2 fruit fly cellular contexts compared by ENCODE assay signal in genomic region chrX:4938986-4939385, dm6.
TF ChIP-seq lines count a peak whose summit lies in the region.

TSS of gene Ptp4E (plus strand) at chrX:4939128.

TF ChIP-seq in whole organism, embryonic, 481 proteins besides CTCF, POLR2A, EP300 and RAD21 (continued from another document and continues in another):
- no peak for TF ChIP-seq Nf-YB (GFP tag; optimal IDR thresholded peaks at IDR 0.05; lab: Kevin White, UChicago)
- no peak for TF ChIP-seq caup (GFP tag; optimal IDR thresholded peaks at IDR 0.05; lab: Kevin White, UChicago; ENCODE audit: severe bottlenecking)
- no peak for TF ChIP-seq Hey (tag; optimal IDR thresholded peaks at IDR 0.05; lab: Kevin White, UChicago)
- no peak for TF ChIP-seq CG8944 (GFP tag; optimal IDR thresholded peaks at IDR 0.05; lab: Kevin White, UChicago)
- no peak for TF ChIP-seq da (GFP tag; optimal IDR thresholded peaks at IDR 0.05; lab: Kevin White, UChicago)
- no peak for TF ChIP-seq wor (GFP tag; IDR thresholded peaks at IDR 0.05; lab: Robert Waterston, UW)
- no peak for TF ChIP-seq slou (GFP tag; optimal IDR thresholded peaks at IDR 0.05; lab: Kevin White, UChicago)
- no peak for TF ChIP-seq Ada2b (GFP tag; IDR thresholded peaks at IDR 0.05; lab: Robert Waterston, UW)
- TF ChIP-seq kay (GFP tag; optimal IDR thresholded peaks at IDR 0.05; lab: Kevin White, UChicago), result no peak
- TF ChIP-seq tup (GFP tag; optimal IDR thresholded peaks at IDR 0.05; lab: Kevin White, UChicago), result no peak
- no peak for TF ChIP-seq CG32772 (GFP tag; IDR thresholded peaks at IDR 0.05; lab: Robert Waterston, UW)
- no peak for TF ChIP-seq lola (GFP tag; optimal IDR thresholded peaks at IDR 0.05; lab: Kevin White, UChicago)
- 0 out of 3 replicates have a peak, but pooled peaks have one; percentile 14 for TF ChIP-seq Opbp (GFP tag; IDR thresholded peaks at IDR 0.05; lab: Robert Waterston, UW; ENCODE audit: partially characterized antibody)
- TF ChIP-seq CG12769 (tag; optimal IDR thresholded peaks at IDR 0.05; lab: Kevin White, UChicago), result no peak
- TF ChIP-seq Dref (GFP tag; IDR thresholded peaks at IDR 0.05; lab: Robert Waterston, UW), result peak; percentile 28; the same call in 1 of the 2 replicates
- TF ChIP-seq CG14050 (GFP tag; IDR thresholded peaks at IDR 0.05; lab: Robert Waterston, UW), result no peak
- TF ChIP-seq fd3F (GFP tag; optimal IDR thresholded peaks at IDR 0.05; lab: Kevin White, UChicago), result no peak
- TF ChIP-seq yki (optimal IDR thresholded peaks at IDR 0.05; lab: Kevin White, UChicago), result no peak
- TF ChIP-seq E2f2 (GFP tag; IDR thresholded peaks at IDR 0.05; lab: Robert Waterston, UW), result peak; percentile 43
- no peak for TF ChIP-seq CG10979 (tag; optimal IDR thresholded peaks at IDR 0.05; lab: Kevin White, UChicago)
- no peak for TF ChIP-seq her (GFP tag; optimal IDR thresholded peaks at IDR 0.05; lab: Kevin White, UChicago)
- no peak for TF ChIP-seq Hsf (GFP tag; optimal IDR thresholded peaks at IDR 0.05; lab: Kevin White, UChicago)
- no peak for TF ChIP-seq CG14710 (tag; optimal IDR thresholded peaks at IDR 0.05; lab: Kevin White, UChicago)
- no peak for TF ChIP-seq Mad (GFP tag; optimal IDR thresholded peaks at IDR 0.05; lab: Kevin White, UChicago)
- TF ChIP-seq CG3163 (GFP tag; optimal IDR thresholded peaks at IDR 0.05; lab: Kevin White, UChicago), result no peak
- TF ChIP-seq CG14667 (GFP tag; IDR thresholded peaks at IDR 0.05; lab: Robert Waterston, UW), result no peak
- peak; percentile 25 for TF ChIP-seq CG10543 (GFP tag; optimal IDR thresholded peaks at IDR 0.05; lab: Kevin White, UChicago)
- no peak for TF ChIP-seq CG31224 (GFP tag; IDR thresholded peaks at IDR 0.05; lab: Robert Waterston, UW)
- TF ChIP-seq Ravus (GFP tag; IDR thresholded peaks at IDR 0.05; lab: Robert Waterston, UW), result no peak
- no peak for TF ChIP-seq CG12155 (GFP tag; optimal IDR thresholded peaks at IDR 0.05; lab: Kevin White, UChicago)
- no peak for TF ChIP-seq gce (GFP tag; IDR thresholded peaks at IDR 0.05; lab: Robert Waterston, UW)
- TF ChIP-seq CG18262 (tag; optimal IDR thresholded peaks at IDR 0.05; lab: Kevin White, UChicago), result no peak
- peak; percentile 23 for TF ChIP-seq CG17359 (tag; optimal IDR thresholded peaks at IDR 0.05; lab: Kevin White, UChicago)
- no peak for TF ChIP-seq CG11247 (GFP tag; IDR thresholded peaks at IDR 0.05; lab: Robert Waterston, UW)
- no peak for TF ChIP-seq hkb (optimal IDR thresholded peaks at IDR 0.05; lab: Kevin White, UChicago)
- TF ChIP-seq hkb (GFP tag; IDR thresholded peaks at IDR 0.05; lab: Robert Waterston, UW), result no peak
- no peak for TF ChIP-seq fd96Cb (tag; optimal IDR thresholded peaks at IDR 0.05; lab: Kevin White, UChicago)
- no peak for TF ChIP-seq ttk (GFP tag; IDR thresholded peaks at IDR 0.05; lab: Robert Waterston, UW)
- no peak for TF ChIP-seq PHDP (tag; optimal IDR thresholded peaks at IDR 0.05; lab: Kevin White, UChicago)
- TF ChIP-seq CG18619 (GFP tag; optimal IDR thresholded peaks at IDR 0.05; lab: Kevin White, UChicago), result no peak
- TF ChIP-seq trh (GFP tag; optimal IDR thresholded peaks at IDR 0.05; lab: Kevin White, UChicago), result no peak
- TF ChIP-seq CG2120 (GFP tag; optimal IDR thresholded peaks at IDR 0.05; lab: Kevin White, UChicago), result no peak
- TF ChIP-seq CG17568 (GFP tag; optimal IDR thresholded peaks at IDR 0.05; lab: Kevin White, UChicago), result peak; percentile 20
- peak; percentile 36; the same call in 2 of the 3 replicates for TF ChIP-seq row (GFP tag; IDR thresholded peaks at IDR 0.05; lab: Robert Waterston, UW)
- no peak for TF ChIP-seq CG43689 (GFP tag; IDR thresholded peaks at IDR 0.05; lab: Robert Waterston, UW)
- no peak for TF ChIP-seq CG30403 (GFP tag; optimal IDR thresholded peaks at IDR 0.05; lab: Kevin White, UChicago)
- no peak for TF ChIP-seq CG18764 (GFP tag; optimal IDR thresholded peaks at IDR 0.05; lab: Kevin White, UChicago)
- TF ChIP-seq CG12071 (GFP tag; optimal IDR thresholded peaks at IDR 0.05; lab: Kevin White, UChicago), result no peak
- TF ChIP-seq phol (tag; optimal IDR thresholded peaks at IDR 0.05; lab: Kevin White, UChicago), result no peak
- TF ChIP-seq CG6791 (GFP tag; IDR thresholded peaks at IDR 0.05; lab: Robert Waterston, UW; ENCODE audit: partially characterized antibody), result no peak
- no peak for TF ChIP-seq CG9932 (GFP tag; IDR thresholded peaks at IDR 0.05; lab: Robert Waterston, UW)
- no peak for TF ChIP-seq az2 (GFP tag; optimal IDR thresholded peaks at IDR 0.05; lab: Kevin White, UChicago)
- no peak for TF ChIP-seq CG6689 (GFP tag; IDR thresholded peaks at IDR 0.05; lab: Robert Waterston, UW)
- TF ChIP-seq sr (GFP tag; IDR thresholded peaks at IDR 0.05; lab: Robert Waterston, UW), result no peak
- TF ChIP-seq Scr (GFP tag; IDR thresholded peaks at IDR 0.05; lab: Robert Waterston, UW; ENCODE audit: partially characterized antibody), result no peak
- no peak for TF ChIP-seq CG3065 (GFP tag; optimal IDR thresholded peaks at IDR 0.05; lab: Kevin White, UChicago)
- TF ChIP-seq pita (GFP tag; optimal IDR thresholded peaks at IDR 0.05; lab: Kevin White, UChicago), result no peak
- no peak for TF ChIP-seq Antp (GFP tag; optimal IDR thresholded peaks at IDR 0.05; lab: Kevin White, UChicago)
- no peak for TF ChIP-seq CG31441 (GFP tag; IDR thresholded peaks at IDR 0.05; lab: Robert Waterston, UW)
- no peak for TF ChIP-seq Doc2 (GFP tag; IDR thresholded peaks at IDR 0.05; lab: Robert Waterston, UW)
- peak; percentile 5 for TF ChIP-seq Deaf1 (tag; optimal IDR thresholded peaks at IDR 0.05; lab: Kevin White, UChicago)
- 0 out of 2 replicates have a peak, but pooled peaks have one; percentile 9 for TF ChIP-seq CG4360 (GFP tag; IDR thresholded peaks at IDR 0.05; lab: Robert Waterston, UW)
- no peak for TF ChIP-seq cad (GFP tag; optimal IDR thresholded peaks at IDR 0.05; lab: Kevin White, UChicago)
- TF ChIP-seq HLH3B (GFP tag; IDR thresholded peaks at IDR 0.05; lab: Robert Waterston, UW), result no peak
- TF ChIP-seq odd (GFP tag; optimal IDR thresholded peaks at IDR 0.05; lab: Kevin White, UChicago), result no peak
- TF ChIP-seq hbn (GFP tag; IDR thresholded peaks at IDR 0.05; lab: Robert Waterston, UW; ENCODE audit: partially characterized antibody), result no peak
- no peak for TF ChIP-seq CG11723 (GFP tag; optimal IDR thresholded peaks at IDR 0.05; lab: Kevin White, UChicago)
- peak in 1 of 2 experiments; percentile 3 for TF ChIP-seq Eip74EF (GFP tag; optimal IDR thresholded peaks at IDR 0.05; lab: Kevin White, UChicago)
- no peak for TF ChIP-seq CG8281 (tag; optimal IDR thresholded peaks at IDR 0.05; lab: Kevin White, UChicago)

TF ChIP-seq in whole organism, prepupa, 60 proteins besides CTCF, POLR2A, EP300 and RAD21 (continued from another document):
- TF ChIP-seq CG11902 (GFP tag; optimal IDR thresholded peaks at IDR 0.05; lab: Kevin White, UChicago), result no peak
- TF ChIP-seq OdsH (GFP tag; optimal IDR thresholded peaks at IDR 0.05; lab: Kevin White, UChicago), result no peak
- no peak for TF ChIP-seq Sox14 (GFP tag; optimal IDR thresholded peaks at IDR 0.05; lab: Kevin White, UChicago)
